Worm (Caenorhabditis elegans) whole organism, dauer: ENCODE results near the gene glna-2.

Experiments used
- unc-62 ChIP-seq: sonication (generic microtip); optimal IDR thresholded peaks from 2 replicates; lab custom pipeline; 2017; ENCODE audit warnings: missing biosample characterization, missing genetic modification reagents, missing genetic modification characterization

The glna-2 gene

DNA sequence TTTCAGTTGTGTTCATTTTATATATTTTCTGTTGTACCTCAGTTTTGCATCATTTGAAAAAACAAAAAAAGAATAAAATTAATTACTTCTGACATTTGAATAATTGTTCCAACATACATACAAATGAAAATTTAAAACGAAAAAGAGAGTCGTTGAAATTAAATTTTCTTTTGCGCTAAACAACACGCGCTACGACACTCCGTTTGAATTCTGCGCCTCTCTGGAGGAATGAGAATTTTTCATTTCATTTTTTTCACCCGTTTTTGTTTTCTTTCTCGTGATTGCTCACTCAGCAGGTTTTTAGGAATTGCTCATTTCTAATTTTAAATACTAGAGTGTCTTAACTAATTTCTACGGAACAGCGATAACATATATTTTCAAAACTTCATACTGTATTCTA, 33.2 kb downstream of the glna-2 start:
- no peak for TF ChIP-seq unc-62 (GFP tag; lab: Kevin White, UChicago)

ce11 chrII:8042289-8042688, 33.9 kb downstream of the glna-2 start, which contains the start of gene T05H10.1:
T05H10.1 (plus strand) TSS chrII:8042589.
- no peak for TF ChIP-seq unc-62 (GFP tag; lab: Kevin White, UChicago)

- no peak for TF ChIP-seq unc-62 (GFP tag; lab: Kevin White, UChicago)
Measured at ce11 chrII:8047264-8047663, 38.8 kb downstream of the glna-2 start, which contains the start of gene apn-1. apn-1 (plus strand) TSS chrII:8047564.

DNA sequence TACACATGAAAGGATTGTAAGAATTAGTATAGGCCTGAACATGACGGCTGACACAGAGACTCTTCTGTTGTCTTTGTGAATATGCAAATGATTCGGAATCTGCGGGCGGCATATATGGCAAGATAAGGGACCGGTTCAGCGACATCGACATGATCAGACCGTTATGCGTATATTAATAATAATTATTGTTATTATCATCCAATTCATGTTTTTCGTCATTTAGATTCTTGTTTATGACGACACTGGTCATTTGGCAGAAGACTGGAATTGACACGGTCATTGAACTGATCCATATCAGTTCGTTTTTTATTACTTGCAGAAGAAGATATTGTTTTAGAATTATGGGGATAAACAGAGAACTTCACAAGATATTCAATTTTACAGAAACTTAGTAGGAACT, 42.0 kb downstream of the glna-2 start, which contains the start of gene mtre-1:
Gene mtre-1, minus strand, starts transcription at position 101 of the 400 bp plus-strand sequence.
- TF ChIP-seq unc-62 (GFP tag; lab: Kevin White, UChicago): no peak

ce11 chrII:8051330-8051729, 42.9 kb downstream of the glna-2 start:
- TF ChIP-seq unc-62 (GFP tag; lab: Kevin White, UChicago): no peak

- no peak for TF ChIP-seq unc-62 (GFP tag; lab: Kevin White, UChicago)
Measured at ce11 chrII:8052172-8052571, 43.7 kb downstream of the glna-2 start.

DNA sequence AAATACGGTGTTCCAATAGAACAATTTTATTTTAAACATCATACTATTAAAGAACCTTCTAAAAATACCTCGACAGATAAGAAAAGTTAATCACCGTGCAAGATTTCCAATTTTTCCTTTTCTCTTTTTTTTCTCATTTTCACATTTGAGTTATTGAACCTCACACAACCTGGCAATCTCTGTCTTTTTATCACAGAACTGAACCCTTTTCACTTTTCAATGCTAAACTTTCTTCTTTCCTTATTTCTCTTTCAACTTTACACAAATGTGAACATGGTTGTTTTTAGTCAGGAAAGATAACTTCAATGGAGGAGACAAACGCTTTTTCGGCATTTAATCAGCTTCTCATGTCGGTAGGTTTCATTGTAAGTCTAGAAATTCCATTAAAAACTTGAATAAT, 44.4 kb downstream of the glna-2 start, which contains the start of gene T05H10.4:
Gene T05H10.4, plus strand, starts transcription at position 301 of the 400 bp plus-strand sequence.
- TF ChIP-seq unc-62 (GFP tag; lab: Kevin White, UChicago): no peak

DNA sequence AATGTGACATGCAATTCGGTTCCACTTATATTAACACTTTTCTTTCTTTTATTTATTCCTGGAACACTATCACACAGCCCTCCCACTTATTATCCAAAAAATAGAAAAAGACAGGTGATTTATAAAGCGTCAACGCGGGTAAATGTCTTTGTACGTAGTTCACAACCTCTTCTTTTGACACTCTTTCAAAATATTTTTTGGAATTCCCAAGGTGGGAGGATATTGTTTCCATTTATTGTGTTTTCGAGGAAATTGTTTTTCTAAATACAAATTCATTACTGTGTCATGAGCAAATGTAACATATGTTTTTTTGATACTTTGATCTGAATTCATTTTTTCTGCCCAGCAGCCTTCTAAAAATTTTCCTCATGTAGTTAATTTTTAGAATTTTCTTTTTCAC, 49.5 kb downstream of the glna-2 start:
- TF ChIP-seq unc-62 (GFP tag; lab: Kevin White, UChicago): no peak

- no peak for TF ChIP-seq unc-62 (GFP tag; lab: Kevin White, UChicago)
Measured at ce11 chrII:8058769-8059168, 50.3 kb downstream of the glna-2 start, which contains the start of gene T05H10.8. T05H10.8 (plus strand) TSS chrII:8059069.

DNA sequence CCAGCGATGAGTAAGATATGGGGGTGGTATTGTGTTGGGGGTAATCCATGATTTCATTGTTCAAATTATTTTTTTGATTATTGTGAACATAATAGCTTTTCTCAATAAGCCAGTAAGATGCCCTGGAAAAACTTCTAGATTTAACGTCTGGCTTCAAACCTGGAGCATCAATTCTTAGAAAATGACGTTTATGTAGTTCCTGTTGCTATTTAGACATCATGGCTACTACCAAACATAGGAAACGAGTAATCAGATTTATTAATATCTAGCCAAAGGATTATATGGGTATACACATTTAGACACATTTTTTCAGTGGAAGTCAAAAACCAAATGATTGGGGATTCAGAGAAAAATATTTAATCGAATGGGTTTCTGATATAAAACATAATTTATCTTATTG, 51.1 kb downstream of the glna-2 start:
- no peak for TF ChIP-seq unc-62 (GFP tag; lab: Kevin White, UChicago)
